Worm (Caenorhabditis elegans) whole organism, midembryonic: ENCODE measurements around the gene F55B11.3.

Experiments used
- flt-1 ChIP-seq: fragments of 200-800 bp; sonication (Bioruptor generic); IDR thresholded peaks from 2 replicates; pipeline ENCODE4 v1.3.6; 2022; ENCODE audit warnings: missing genetic modification characterization, missing compliant biosample characterization
- klf-2 ChIP-seq: fragments of 200-800 bp; sonication (Bioruptor generic); conservative IDR thresholded peaks from 2 replicates; pipeline ENCODE4 v1.3.6; 2022; ENCODE audit warnings: missing genetic modification reagents, missing genetic modification characterization, missing compliant biosample characterization
- med-1 ChIP-seq: sonication (generic microtip); optimal IDR thresholded peaks from 2 replicates; lab custom pipeline; 2017; ENCODE audit warnings: missing genetic modification characterization, mild to moderate bottlenecking, missing compliant biosample characterization, antibody characterized with exemption, missing genetic modification reagents; ENCODE audit not compliant: insufficient read depth
- ztf-23 ChIP-seq: fragments of 200-800 bp; sonication (Bioruptor generic); IDR thresholded peaks from 2 replicates; pipeline ENCODE4 v1.3.6; 2022; ENCODE audit warnings: missing genetic modification reagents, missing genetic modification characterization, missing compliant biosample characterization
- ztf-29 ChIP-seq: fragments of 200-800 bp; sonication (Bioruptor generic); IDR thresholded peaks from 2 replicates; pipeline ENCODE4 v1.3.6; 2022; ENCODE audit warnings: missing genetic modification reagents, missing genetic modification characterization, missing compliant biosample characterization

- TF ChIP-seq flt-1 (GFP tag; lab: Robert Waterston, UW) (no peak), ztf-29 (GFP tag; lab: Robert Waterston, UW) (no peak), ztf-23 (GFP tag; lab: Robert Waterston, UW) (no peak), med-1 (no peak), klf-2 (GFP tag; lab: Robert Waterston, UW) (no peak)
Observed at ce11 chrIV:14391746-14392145, 32.8 kb upstream of the F55B11.3 start.
